Worm (Caenorhabditis elegans): ENCODE data around the gene lgc-56.

- TF ChIP-seq dve-1 (tag; optimal IDR thresholded peaks at IDR 0.05; ENCODE audit: insufficient read depth) (no peak), nhr-76 (tag; optimal IDR thresholded peaks at IDR 0.05) (no peak)
These were observed 46.8 kb downstream of the lgc-56 start for ce11 chrII:5176934-5177333.
